ENCODE assay signal across 3 fruit fly cellular contexts in the genomic region with DNA sequence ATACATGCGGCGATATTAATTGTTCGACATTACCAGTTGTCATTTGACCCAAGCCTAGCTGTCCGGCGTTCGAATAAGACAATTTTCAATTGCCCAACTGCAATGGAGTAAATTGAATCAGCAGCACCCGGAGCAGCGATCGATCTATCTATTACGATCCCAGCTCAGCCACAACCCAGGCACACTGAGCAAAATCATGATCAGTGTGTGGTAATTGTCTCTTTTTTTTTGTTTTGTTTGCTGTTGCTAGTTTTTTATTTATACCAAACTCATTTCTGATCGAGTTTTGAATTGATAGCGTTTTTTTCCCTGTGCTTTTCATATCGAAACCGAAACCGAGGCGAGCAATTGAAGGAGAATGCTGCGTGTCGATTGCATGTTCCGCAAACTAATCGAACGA.
A peak's percentile ranks its signal among the peaks of the same experiment; 100 is the strongest.
TF ChIP-seq lines count a peak whose summit lies in the region.

No protein-coding gene starts in this region.

- no peak for TF ChIP-seq CTCF in whole organism, embryonic (GFP tag; optimal IDR thresholded peaks at IDR 0.05; lab: Kevin White, UChicago)

TF ChIP-seq in whole organism, embryonic, 481 proteins besides CTCF, POLR2A, EP300 and RAD21 (continues in another document):
- TF ChIP-seq ERR (GFP tag; optimal IDR thresholded peaks at IDR 0.05; lab: Kevin White, UChicago) (no peak), Blimp-1 (GFP tag; optimal IDR thresholded peaks at IDR 0.05; lab: Kevin White, UChicago) (peak; percentile 27), jumu (GFP tag; optimal IDR thresholded peaks at IDR 0.05; lab: Kevin White, UChicago) (no peak), vvl (GFP tag; IDR thresholded peaks at IDR 0.05; lab: Robert Waterston, UW) (0 out of 2 replicates have a peak, but pooled peaks have one; percentile 6), CG6254 (GFP tag; optimal IDR thresholded peaks at IDR 0.05; lab: Kevin White, UChicago) (no peak), lov (optimal IDR thresholded peaks at IDR 0.05; lab: Kevin White, UChicago) (no peak), lov (GFP tag; IDR thresholded peaks at IDR 0.05; lab: Robert Waterston, UW) (peak; percentile 30; the same call in 1 of the 3 replicates), HLH54F (GFP tag; optimal IDR thresholded peaks at IDR 0.05; lab: Kevin White, UChicago) (no peak), Tbp (GFP tag; optimal IDR thresholded peaks at IDR 0.05; lab: Kevin White, UChicago) (no peak), CG15479 (GFP tag; optimal IDR thresholded peaks at IDR 0.05; lab: Kevin White, UChicago) (no peak), bbx (GFP tag; IDR thresholded peaks at IDR 0.05; lab: Robert Waterston, UW; ENCODE audit: partially characterized antibody) (no peak), dysf (GFP tag; IDR thresholded peaks at IDR 0.05; lab: Robert Waterston, UW) (0 out of 3 replicates have a peak, but pooled peaks have one; percentile 5), dati (GFP tag; IDR thresholded peaks at IDR 0.05; lab: Robert Waterston, UW) (no peak), Xrp1 (GFP tag; IDR thresholded peaks at IDR 0.05; lab: Robert Waterston, UW) (peak; percentile 37; the same call in 1 of the 2 replicates), Optix (GFP tag; IDR thresholded peaks at IDR 0.05; lab: Robert Waterston, UW) (0 out of 3 replicates have a peak, but pooled peaks have one; percentile 15), CG10543 (GFP tag; optimal IDR thresholded peaks at IDR 0.05; lab: Kevin White, UChicago) (no peak), CG10274 (GFP tag; optimal IDR thresholded peaks at IDR 0.05; lab: Kevin White, UChicago) (no peak), sens (GFP tag; lab: Kevin White, UChicago) (peak; percentile 24), Awh (GFP tag; IDR thresholded peaks at IDR 0.05; lab: Robert Waterston, UW) (0 out of 2 replicates have a peak, but pooled peaks have one; percentile 33), Asciz (GFP tag; optimal IDR thresholded peaks at IDR 0.05; lab: Kevin White, UChicago) (peak; percentile 1), scrt (GFP tag; optimal IDR thresholded peaks at IDR 0.05; lab: Kevin White, UChicago) (no peak), CG10366 (GFP tag; IDR thresholded peaks at IDR 0.05; lab: Robert Waterston, UW) (peak; percentile 8; the same call in 1 of the 2 replicates), chm (GFP tag; IDR thresholded peaks at IDR 0.05; lab: Robert Waterston, UW) (peak; percentile 20; the same call in 1 of the 2 replicates), CG11247 (GFP tag; IDR thresholded peaks at IDR 0.05; lab: Robert Waterston, UW) (no peak), pfk (GFP tag; optimal IDR thresholded peaks at IDR 0.05; lab: Kevin White, UChicago) (no peak), ken (GFP tag; IDR thresholded peaks at IDR 0.05; lab: Robert Waterston, UW) (0 out of 3 replicates have a peak, but pooled peaks have one; percentile 12), CG15601 (tag; optimal IDR thresholded peaks at IDR 0.05; lab: Kevin White, UChicago) (peak; percentile 11)

TF ChIP-seq in whole organism, prepupa, 60 proteins besides CTCF, POLR2A, EP300 and RAD21 (continues in another document):
- TF ChIP-seq fkh (GFP tag; optimal IDR thresholded peaks at IDR 0.05; lab: Kevin White, UChicago), result no peak
- no peak for TF ChIP-seq spab (GFP tag; optimal IDR thresholded peaks at IDR 0.05; lab: Kevin White, UChicago)
- TF ChIP-seq dac (GFP tag; optimal IDR thresholded peaks at IDR 0.05; lab: Kevin White, UChicago), result no peak
- TF ChIP-seq cyc (GFP tag; optimal IDR thresholded peaks at IDR 0.05; lab: Kevin White, UChicago), result no peak
- no peak for TF ChIP-seq achi (GFP tag; optimal IDR thresholded peaks at IDR 0.05; lab: Kevin White, UChicago)
- no peak for TF ChIP-seq pdm3 (GFP tag; optimal IDR thresholded peaks at IDR 0.05; lab: Kevin White, UChicago)
- TF ChIP-seq Eip93F (GFP tag; optimal IDR thresholded peaks at IDR 0.05; lab: Kevin White, UChicago), result no peak
- no peak for TF ChIP-seq CG6792 (GFP tag; optimal IDR thresholded peaks at IDR 0.05; lab: Kevin White, UChicago)
- TF ChIP-seq Sox102F (GFP tag; optimal IDR thresholded peaks at IDR 0.05; lab: Kevin White, UChicago), result no peak
- TF ChIP-seq CG15336 (GFP tag; IDR thresholded peaks at IDR 0.05; lab: Robert Waterston, UW), result peak; percentile 52
- no peak for TF ChIP-seq salr (GFP tag; optimal IDR thresholded peaks at IDR 0.05; lab: Kevin White, UChicago)
- peak; percentile 30 for TF ChIP-seq Eip78C (GFP tag; lab: Kevin White, UChicago)
- TF ChIP-seq Lpt (GFP tag; optimal IDR thresholded peaks at IDR 0.05; lab: Kevin White, UChicago), result no peak
- TF ChIP-seq CG8119 (GFP tag; IDR thresholded peaks at IDR 0.05; lab: Robert Waterston, UW), result 0 out of 3 replicates have a peak, but pooled peaks have one; percentile 18
- no peak for TF ChIP-seq CG1621 (tag; optimal IDR thresholded peaks at IDR 0.05; lab: Kevin White, UChicago)
- peak; percentile 47; the same call in 1 of the 3 replicates for TF ChIP-seq eg (GFP tag; IDR thresholded peaks at IDR 0.05; lab: Robert Waterston, UW)
- TF ChIP-seq Ets96B (tag; optimal IDR thresholded peaks at IDR 0.05; lab: Kevin White, UChicago), result no peak
- peak; percentile 32; the same call in 1 of the 2 replicates for TF ChIP-seq CG11294 (GFP tag; IDR thresholded peaks at IDR 0.05; lab: Robert Waterston, UW)
- no peak for TF ChIP-seq CG10669 (GFP tag; optimal IDR thresholded peaks at IDR 0.05; lab: Kevin White, UChicago)
- TF ChIP-seq CG32006 (GFP tag; optimal IDR thresholded peaks at IDR 0.05; lab: Kevin White, UChicago), result no peak
- no peak for TF ChIP-seq CG4318 (GFP tag; optimal IDR thresholded peaks at IDR 0.05; lab: Kevin White, UChicago)
- TF ChIP-seq Blimp-1 (GFP tag; optimal IDR thresholded peaks at IDR 0.05; lab: Kevin White, UChicago), result no peak
- TF ChIP-seq CG11902 (GFP tag; optimal IDR thresholded peaks at IDR 0.05; lab: Kevin White, UChicago), result no peak
- TF ChIP-seq CG3032 (tag; optimal IDR thresholded peaks at IDR 0.05; lab: Kevin White, UChicago), result no peak
- no peak for TF ChIP-seq Sox15 (GFP tag; optimal IDR thresholded peaks at IDR 0.05; lab: Kevin White, UChicago)
- TF ChIP-seq CG6854 (GFP tag; optimal IDR thresholded peaks at IDR 0.05; lab: Kevin White, UChicago), result no peak
- no peak for TF ChIP-seq CG10631 (GFP tag; optimal IDR thresholded peaks at IDR 0.05; lab: Kevin White, UChicago)
- TF ChIP-seq Smox (GFP tag; optimal IDR thresholded peaks at IDR 0.05; lab: Kevin White, UChicago), result no peak
- TF ChIP-seq svp (GFP tag; lab: Kevin White, UChicago), result no peak
- no peak for TF ChIP-seq acj6 (GFP tag; optimal IDR thresholded peaks at IDR 0.05; lab: Kevin White, UChicago)
- no peak for TF ChIP-seq CG34406 (GFP tag; optimal IDR thresholded peaks at IDR 0.05; lab: Kevin White, UChicago)
- TF ChIP-seq dsx (GFP tag; optimal IDR thresholded peaks at IDR 0.05; lab: Kevin White, UChicago; ENCODE audit: poor library complexity, severe bottlenecking), result no peak

TF ChIP-seq in whole organism, pupa, 21 proteins besides CTCF, POLR2A, EP300 and RAD21:
- 0 out of 3 replicates have a peak, but pooled peaks have one; percentile 32 for TF ChIP-seq fd96Ca (GFP tag; IDR thresholded peaks at IDR 0.05; lab: Robert Waterston, UW)
- peak; percentile 31 for TF ChIP-seq CG32121 (GFP tag; IDR thresholded peaks at IDR 0.05; lab: Robert Waterston, UW)
- no peak for TF ChIP-seq Pif1B (GFP tag; optimal IDR thresholded peaks at IDR 0.05; lab: Kevin White, UChicago)
- TF ChIP-seq CG8159 (tag; optimal IDR thresholded peaks at IDR 0.05; lab: Kevin White, UChicago), result no peak
- TF ChIP-seq CG4496 (GFP tag; IDR thresholded peaks at IDR 0.05; lab: Robert Waterston, UW), result 0 out of 3 replicates have a peak, but pooled peaks have one; percentile 20
- TF ChIP-seq Ets98B (GFP tag; IDR thresholded peaks at IDR 0.05; lab: Robert Waterston, UW), result peak; percentile 44; the same call in 1 of the 2 replicates
TF ChIP-seq in whole organism, pupa: peak in this region for 4.

Comparison
In these comparisons a context has a peak if more than half of its experiments do, and no peak if none do; other contexts are left out.
1. Of the 7 proteins assayed by ChIP-seq in both whole organism, embryonic and whole organism, prepupa: peak only in whole organism, embryonic: Blimp-1; only in whole organism, prepupa: Gug; in both: none; in neither: 5.